Fruit fly (Drosophila melanogaster) whole organism, embryonic: ENCODE measurements around the gene Obp28a.

ENCODE experiments used
- Atf3 ChIP-seq: fragments of 200-800 bp; sonication (Bioruptor generic); optimal IDR thresholded peaks from 3 replicates; lab custom pipeline; 2016; ENCODE audit warnings: missing biosample characterization, missing genetic modification characterization
- CG10565 ChIP-seq: fragments of 200-800 bp; sonication (Bioruptor generic); optimal IDR thresholded peaks from 3 replicates; lab custom pipeline; 2016; ENCODE audit warnings: missing biosample characterization, mild to moderate bottlenecking, missing genetic modification characterization
- CG11093 ChIP-seq: fragments of 200-800 bp; sonication (Bioruptor generic); IDR thresholded peaks from 3 replicates; pipeline ENCODE4 v1.3.6; 2022; ENCODE audit warnings: missing biosample characterization, missing genetic modification characterization
- CG11560 ChIP-seq: fragments of 200-800 bp; sonication (Bioruptor generic); IDR thresholded peaks from 3 replicates; pipeline ENCODE4 v1.3.6; 2022; ENCODE audit warnings: missing biosample characterization, missing genetic modification characterization
- CG11695 ChIP-seq: fragments of 200-800 bp; sonication (Bioruptor generic); IDR thresholded peaks from 3 replicates; pipeline ENCODE4 v1.3.6; 2022; ENCODE audit warnings: missing biosample characterization, missing genetic modification characterization
- CG14710 ChIP-seq: fragments of 200-800 bp; sonication (Bioruptor generic); optimal IDR thresholded peaks from 3 replicates; lab custom pipeline; 2019; ENCODE audit warnings: missing biosample characterization, mild to moderate bottlenecking, missing genetic modification characterization, moderate library complexity
- CG15011 ChIP-seq: fragments of 200-800 bp; sonication (Bioruptor generic); optimal IDR thresholded peaks from 3 replicates; lab custom pipeline; 2018; ENCODE audit warnings: missing biosample characterization, mild to moderate bottlenecking, missing genetic modification characterization
- CG1603 ChIP-seq: fragments of 200-800 bp; sonication (Bioruptor generic); optimal IDR thresholded peaks from 2 replicates; lab custom pipeline; 2019; ENCODE audit warnings: missing biosample characterization, mild to moderate bottlenecking, missing genetic modification characterization, moderate library complexity
- CG18764 ChIP-seq: fragments of 200-800 bp; sonication (Bioruptor generic); optimal IDR thresholded peaks from 3 replicates; lab custom pipeline; 2016; ENCODE audit warnings: missing biosample characterization, missing genetic modification characterization
- CG31388 ChIP-seq: fragments of 200-800 bp; sonication (Bioruptor generic); optimal IDR thresholded peaks from 2 replicates; lab custom pipeline; 2016; ENCODE audit warnings: missing biosample characterization, missing genetic modification characterization
- CG3163 ChIP-seq: fragments of 200-800 bp; sonication (Bioruptor generic); optimal IDR thresholded peaks from 3 replicates; lab custom pipeline; 2016; ENCODE audit warnings: missing biosample characterization, missing genetic modification characterization
- CG4282 ChIP-seq: fragments of 200-800 bp; sonication (Bioruptor generic); optimal IDR thresholded peaks from 2 replicates; lab custom pipeline; 2016; ENCODE audit warnings: missing biosample characterization, missing genetic modification characterization
- CG4404 ChIP-seq: fragments of 200-800 bp; sonication (Bioruptor generic); IDR thresholded peaks from 2 replicates; pipeline ENCODE4 v1.3.6; 2022; ENCODE audit warnings: missing biosample characterization, missing genetic modification characterization
- CG6654 ChIP-seq: fragments of 200-800 bp; sonication (Bioruptor generic); optimal IDR thresholded peaks from 2 replicates; lab custom pipeline; 2017; ENCODE audit warnings: missing biosample characterization, mild to moderate bottlenecking, missing genetic modification characterization
- CG6683 ChIP-seq: fragments of 200-800 bp; sonication (Bioruptor generic); optimal IDR thresholded peaks from 2 replicates; lab custom pipeline; 2017; ENCODE audit warnings: missing biosample characterization, mild to moderate bottlenecking, missing genetic modification characterization, missing genetic modification reagents
- CG6791 ChIP-seq: fragments of 200-800 bp; sonication (Bioruptor generic); IDR thresholded peaks from 3 replicates; pipeline ENCODE4 v1.3.6; 2022; ENCODE audit warnings: missing biosample characterization, missing genetic modification characterization; ENCODE audit not compliant: partially characterized antibody
- CG6854 ChIP-seq: fragments of 200-800 bp; sonication (Bioruptor generic); optimal IDR thresholded peaks from 3 replicates; lab custom pipeline; 2017; ENCODE audit warnings: missing biosample characterization, mild to moderate bottlenecking, missing genetic modification characterization
- CG7372 ChIP-seq: fragments of 200-800 bp; sonication (Bioruptor generic); IDR thresholded peaks from 2 replicates; pipeline ENCODE4 v1.3.6; 2022; ENCODE audit warnings: missing biosample characterization, missing genetic modification characterization
- Camta ChIP-seq: fragments of 200-800 bp; sonication (Bioruptor generic); optimal IDR thresholded peaks from 2 replicates; lab custom pipeline; 2016; ENCODE audit warnings: missing biosample characterization, missing genetic modification characterization
- D ChIP-seq, 2 experiments: fragments of 200-800 bp in 1 of 2; fragments of >200 bp in 1 of 2; sonication (Bioruptor generic) in 1 of 2; optimal IDR thresholded peaks; 2 replicates in 1 of 2; 3 replicates in 1 of 2; lab custom pipeline; 2017; ENCODE audit warnings: mild to moderate bottlenecking in 1 of 2, missing biosample characterization in 1 of 2, missing genetic modification characterization in 1 of 2, missing genetic modification reagents in 1 of 2
- Doc3 ChIP-seq: fragments of 200-800 bp; sonication (Bioruptor generic); IDR thresholded peaks from 3 replicates; pipeline ENCODE4 v1.3.6; 2022; ENCODE audit warnings: missing biosample characterization, missing genetic modification characterization; ENCODE audit not compliant: partially characterized antibody
- ERR ChIP-seq: fragments of 200-800 bp; sonication (Bioruptor generic); optimal IDR thresholded peaks from 2 replicates; lab custom pipeline; 2016; ENCODE audit warnings: missing biosample characterization, missing genetic modification characterization
- Elba2 ChIP-seq: fragments of 200-800 bp; sonication (Bioruptor generic); optimal IDR thresholded peaks from 3 replicates; lab custom pipeline; 2016; ENCODE audit warnings: missing biosample characterization, missing genetic modification characterization
- Ets65A ChIP-seq: fragments of 200-800 bp; sonication (Bioruptor generic); peaks from one replicate; lab custom pipeline; 2016; ENCODE audit warnings: missing biosample characterization, missing genetic modification characterization
- H2.0 ChIP-seq: fragments of 200-800 bp; sonication (Bioruptor generic); IDR thresholded peaks from 2 replicates; pipeline ENCODE4 v1.3.6; 2022; ENCODE audit warnings: missing biosample characterization, missing genetic modification characterization
- HLH4C ChIP-seq: fragments of 200-800 bp; sonication (Bioruptor generic); IDR thresholded peaks from 3 replicates; pipeline ENCODE4 v1.3.6; 2022; ENCODE audit warnings: missing biosample characterization, missing genetic modification characterization; ENCODE audit not compliant: partially characterized antibody
- Hmx ChIP-seq: fragments of 200-800 bp; sonication (Bioruptor generic); optimal IDR thresholded peaks from 2 replicates; lab custom pipeline; 2016; ENCODE audit warnings: missing biosample characterization, missing genetic modification characterization
- MBD-R2 ChIP-seq: fragments of 200-800 bp; sonication (Bioruptor generic); IDR thresholded peaks from 2 replicates; pipeline ENCODE4 v1.3.6; 2022; ENCODE audit warnings: missing biosample characterization, missing genetic modification characterization
- Med ChIP-seq: fragments of 200-800 bp; sonication (Bioruptor generic); peaks from one replicate; lab custom pipeline; 2016; ENCODE audit warnings: missing biosample characterization, missing genetic modification characterization, mild to moderate bottlenecking, inconsistent platforms, moderate library complexity
- Neu2 ChIP-seq: fragments of 200-800 bp; sonication (Bioruptor generic); optimal IDR thresholded peaks from 3 replicates; lab custom pipeline; 2016; ENCODE audit warnings: missing biosample characterization, missing genetic modification characterization, borderline replicate concordance
- NfI ChIP-seq: fragments of 200-800 bp; sonication (Bioruptor generic); optimal IDR thresholded peaks from 3 replicates; lab custom pipeline; 2018; ENCODE audit warnings: missing biosample characterization, mild to moderate bottlenecking, missing genetic modification characterization, moderate library complexity
- Sox102F ChIP-seq: fragments of 200-800 bp; sonication (Bioruptor generic); optimal IDR thresholded peaks from 2 replicates; lab custom pipeline; 2018; ENCODE audit warnings: missing biosample characterization, mild to moderate bottlenecking, missing genetic modification characterization, moderate library complexity
- Ssrp ChIP-seq: fragments of 200-800 bp; sonication (Bioruptor generic); optimal IDR thresholded peaks from 2 replicates; lab custom pipeline; 2018; ENCODE audit warnings: missing biosample characterization, mild to moderate bottlenecking, missing genetic modification characterization, moderate library complexity
- bab2 ChIP-seq: fragments of 200-800 bp; sonication (Bioruptor generic); optimal IDR thresholded peaks from 2 replicates; lab custom pipeline; 2016; ENCODE audit warnings: missing biosample characterization, missing genetic modification characterization
- bsh ChIP-seq, 2 experiments: fragments of 200-800 bp; sonication (Bioruptor generic); optimal IDR thresholded peaks; 2 replicates each; lab custom pipeline; 2017 to 2018; ENCODE audit warnings: mild to moderate bottlenecking in 2 of 2, missing biosample characterization in 2 of 2, missing genetic modification characterization in 2 of 2, moderate library complexity in 1 of 2
- corto ChIP-seq: fragments of 200-800 bp; sonication (Bioruptor generic); optimal IDR thresholded peaks from 2 replicates; lab custom pipeline; 2016; ENCODE audit warnings: missing biosample characterization, mild to moderate bottlenecking, missing genetic modification characterization, moderate library complexity
- dan ChIP-seq: fragments of 200-800 bp; sonication (Bioruptor generic); IDR thresholded peaks from 2 replicates; pipeline ENCODE4 v1.3.6; 2022; ENCODE audit warnings: missing biosample characterization, missing genetic modification characterization
- dmrt11E ChIP-seq: fragments of 200-800 bp; sonication (Bioruptor generic); optimal IDR thresholded peaks from 3 replicates; lab custom pipeline; 2018; ENCODE audit warnings: missing biosample characterization, mild to moderate bottlenecking, missing genetic modification characterization, moderate library complexity
- fru ChIP-seq: fragments of >200 bp; optimal IDR thresholded peaks from 2 replicates; lab custom pipeline; 2017
- gcm2 ChIP-seq: fragments of 200-800 bp; sonication (Bioruptor generic); optimal IDR thresholded peaks from 2 replicates; lab custom pipeline; 2016; ENCODE audit warnings: missing biosample characterization, missing genetic modification characterization
- gem ChIP-seq: fragments of 200-800 bp; sonication (Bioruptor generic); optimal IDR thresholded peaks from 2 replicates; lab custom pipeline; 2019; ENCODE audit warnings: missing biosample characterization, mild to moderate bottlenecking, missing genetic modification characterization, moderate library complexity
- kay ChIP-seq: fragments of 200-800 bp; sonication (Bioruptor generic); optimal IDR thresholded peaks from 2 replicates; lab custom pipeline; 2016; ENCODE audit warnings: missing biosample characterization, missing genetic modification characterization
- mld ChIP-seq: fragments of 200-800 bp; sonication (Bioruptor generic); IDR thresholded peaks from 3 replicates; pipeline ENCODE4 v1.3.6; 2022; ENCODE audit warnings: missing biosample characterization, missing genetic modification characterization; ENCODE audit not compliant: partially characterized antibody
- onecut ChIP-seq: fragments of 200-800 bp; sonication (Bioruptor generic); IDR thresholded peaks from 2 replicates; pipeline ENCODE4 v1.3.6; 2022; ENCODE audit warnings: missing biosample characterization, missing genetic modification characterization
- p53 ChIP-seq: fragments of 200-800 bp; sonication (Bioruptor generic); optimal IDR thresholded peaks from 2 replicates; lab custom pipeline; 2016; ENCODE audit warnings: missing biosample characterization, missing genetic modification characterization
- pb ChIP-seq: fragments of 200-800 bp; sonication (Bioruptor generic); optimal IDR thresholded peaks from 3 replicates; lab custom pipeline; 2016; ENCODE audit warnings: missing biosample characterization, missing genetic modification characterization
- pzg ChIP-seq: fragments of 200-800 bp; sonication (Bioruptor generic); optimal IDR thresholded peaks from 3 replicates; lab custom pipeline; 2018; ENCODE audit warnings: missing biosample characterization, mild to moderate bottlenecking, missing genetic modification characterization, moderate library complexity
- row ChIP-seq: fragments of 200-800 bp; sonication (Bioruptor generic); IDR thresholded peaks from 3 replicates; pipeline ENCODE4 v1.3.6; 2022; ENCODE audit warnings: missing biosample characterization, missing genetic modification characterization
- sens ChIP-seq: fragments of 200-800 bp; sonication (Bioruptor generic); peaks from one replicate; lab custom pipeline; 2016; ENCODE audit warnings: missing biosample characterization, missing genetic modification characterization
- seq ChIP-seq: fragments of 200-800 bp; sonication (Bioruptor generic); IDR thresholded peaks from 2 replicates; pipeline ENCODE4 v1.3.6; 2022; ENCODE audit warnings: missing biosample characterization, missing genetic modification characterization
- slbo ChIP-seq: fragments of 200-800 bp; sonication (Bioruptor generic); IDR thresholded peaks from 2 replicates; pipeline ENCODE4 v1.3.6; 2022; ENCODE audit warnings: missing biosample characterization, missing genetic modification characterization
- yki ChIP-seq: fragments of >200 bp; optimal IDR thresholded peaks from 3 replicates; lab custom pipeline; 2018

Gene Obp28a

dm6 chr2L:7515396-7515795 lies 18.2 kb upstream of the Obp28a start (continued):
- TF ChIP-seq CG31388 (GFP tag; lab: Kevin White, UChicago) (no peak), CG7372 (no peak), Ssrp (tag; lab: Kevin White, UChicago) (peak; percentile 15), bab2 (GFP tag; lab: Kevin White, UChicago) (no peak), yki (lab: Kevin White, UChicago) (no peak), Atf3 (GFP tag; lab: Kevin White, UChicago) (no peak), CG11695 (0 out of 3 replicates have a peak, but pooled peaks have one; percentile 45), CG11093 (no peak), pb (no peak), Elba2 (GFP tag; lab: Kevin White, UChicago) (no peak), CG4404 (no peak), p53 (GFP tag; lab: Kevin White, UChicago) (no peak), corto (GFP tag; lab: Kevin White, UChicago) (no peak), CG18764 (GFP tag; lab: Kevin White, UChicago) (no peak), CG1603 (tag; lab: Kevin White, UChicago) (no peak), CG10565 (no peak), pzg (GFP tag; lab: Kevin White, UChicago) (no peak), sens (GFP tag; lab: Kevin White, UChicago) (peak; percentile 89), Camta (GFP tag; lab: Kevin White, UChicago) (peak; percentile 0), D (optimal IDR thresholded peaks at IDR 0.05; lab: Kevin White, UChicago) (no peak), D (GFP tag; optimal IDR thresholded peaks at IDR 0.05; lab: Kevin White, UChicago) (no peak), CG14710 (peak; percentile 28), CG6854 (GFP tag; lab: Kevin White, UChicago) (no peak), CG3163 (GFP tag; lab: Kevin White, UChicago) (no peak), NfI (GFP tag; lab: Kevin White, UChicago) (no peak), CG6683 (no peak), CG4282 (GFP tag; lab: Kevin White, UChicago) (no peak), Sox102F (peak; percentile 43), Med (GFP tag; lab: Kevin White, UChicago) (peak; percentile 74), CG6791 (no peak), mld (GFP tag; lab: Robert Waterston, UW) (no peak), row (GFP tag; lab: Robert Waterston, UW) (peak; percentile 49; the same call in 2 of the 3 replicates), gem (tag; lab: Kevin White, UChicago) (peak; percentile 26), MBD-R2 (GFP tag; lab: Robert Waterston, UW) (no peak), slbo (GFP tag; lab: Robert Waterston, UW) (peak; percentile 33), fru (lab: Kevin White, UChicago) (no peak), Ets65A (GFP tag; lab: Kevin White, UChicago) (peak; percentile 21), CG6654 (GFP tag; lab: Kevin White, UChicago) (no peak), seq (GFP tag; lab: Robert Waterston, UW) (no peak), HLH4C (GFP tag; lab: Robert Waterston, UW) (no peak), CG11560 (tag; lab: Robert Waterston, UW) (no peak), dmrt11E (peak; percentile 39), gcm2 (GFP tag; lab: Kevin White, UChicago) (no peak), CG15011 (GFP tag; lab: Kevin White, UChicago) (no peak), Doc3 (GFP tag; lab: Robert Waterston, UW) (no peak), onecut (GFP tag; lab: Robert Waterston, UW) (no peak), H2.0 (GFP tag; lab: Robert Waterston, UW) (no peak), bsh (GFP tag; optimal IDR thresholded peaks at IDR 0.05; lab: Kevin White, UChicago) (peak in 1 of 2 experiments; percentile 23), Hmx (GFP tag; lab: Kevin White, UChicago) (no peak), ERR (no peak), dan (GFP tag; lab: Robert Waterston, UW) (no peak), Neu2 (GFP tag; lab: Kevin White, UChicago) (no peak), kay (GFP tag; lab: Kevin White, UChicago) (no peak)
